Worm (Caenorhabditis elegans) whole organism, L4 larva: ENCODE measurements around the gene str-226.

Source experiments
- T26A8.4 ChIP-seq: fragments of 200-800 bp; sonication (Bioruptor generic); IDR thresholded peaks from 2 replicates; pipeline ENCODE4 v1.3.6; 2022; ENCODE audit warnings: missing genetic modification characterization, missing compliant biosample characterization
- ceh-32 ChIP-seq: sonication (generic microtip); optimal IDR thresholded peaks from 2 replicates; lab custom pipeline; 2016; ENCODE audit warnings: mild to moderate bottlenecking, missing genetic modification characterization, missing compliant biosample characterization; ENCODE audit not compliant: poor library complexity
- ces-1 ChIP-seq: fragments of 150-350 bp; sonication (generic microtip); optimal IDR thresholded peaks from 4 replicates; lab custom pipeline; 2014; ENCODE audit warnings: missing biosample characterization, missing genetic modification reagents, missing genetic modification characterization
- daf-12 ChIP-seq: fragments of 150-350 bp; optimal IDR thresholded peaks from 2 replicates; lab custom pipeline; 2014; ENCODE audit warnings: missing biosample characterization, missing genetic modification reagents, missing genetic modification characterization
- dmd-8 ChIP-seq: fragments of 200-800 bp; sonication (Bioruptor generic); IDR thresholded peaks from 2 replicates; pipeline ENCODE4 v1.3.6; 2022; ENCODE audit warnings: missing genetic modification characterization, missing compliant biosample characterization
- dpl-1 ChIP-seq: fragments of 150-350 bp; optimal IDR thresholded peaks from 2 replicates; lab custom pipeline; 2014; ENCODE audit warnings: missing biosample characterization, missing genetic modification reagents, missing genetic modification characterization
- dve-1 ChIP-seq: sonication (generic microtip); optimal IDR thresholded peaks from 2 replicates; lab custom pipeline; 2017; ENCODE audit warnings: antibody characterized with exemption, mild to moderate bottlenecking, missing genetic modification characterization, missing compliant biosample characterization; ENCODE audit not compliant: insufficient read depth
- lin-15B ChIP-seq: fragments of 150-350 bp; sonication (generic microtip); optimal IDR thresholded peaks from 3 replicates; lab custom pipeline; 2014; ENCODE audit warnings: missing biosample characterization, missing genetic modification characterization
- lsy-2 ChIP-seq, 2 experiments: fragments of 150-350 bp in 1 of 2; sonication (generic microtip) in 1 of 2; optimal IDR thresholded peaks; 2 replicates each; lab custom pipeline; 2014 to 2017; ENCODE audit warnings: missing biosample characterization in 2 of 2, missing genetic modification characterization in 2 of 2
- nhr-102 ChIP-seq: sonication (generic microtip); optimal IDR thresholded peaks from 2 replicates; lab custom pipeline; 2016; ENCODE audit warnings: mild to moderate bottlenecking, missing genetic modification characterization, moderate library complexity, missing compliant biosample characterization
- nhr-11 ChIP-seq: fragments of 150-350 bp; optimal IDR thresholded peaks from 2 replicates; lab custom pipeline; 2014; ENCODE audit warnings: missing biosample characterization, missing genetic modification characterization
- nhr-25 ChIP-seq: sonication (generic microtip); optimal IDR thresholded peaks from 2 replicates; lab custom pipeline; 2017; ENCODE audit warnings: missing genetic modification characterization, mild to moderate bottlenecking, missing compliant biosample characterization, antibody characterized with exemption, moderate library complexity, borderline replicate concordance; ENCODE audit not compliant: insufficient read depth
- nhr-6 ChIP-seq: fragments of 150-350 bp; optimal IDR thresholded peaks from 2 replicates; lab custom pipeline; 2014; ENCODE audit warnings: missing biosample characterization, missing genetic modification characterization
- nhr-77 ChIP-seq: fragments of 150-350 bp; optimal IDR thresholded peaks from 2 replicates; lab custom pipeline; 2014; ENCODE audit warnings: missing biosample characterization, missing genetic modification characterization

DNA sequence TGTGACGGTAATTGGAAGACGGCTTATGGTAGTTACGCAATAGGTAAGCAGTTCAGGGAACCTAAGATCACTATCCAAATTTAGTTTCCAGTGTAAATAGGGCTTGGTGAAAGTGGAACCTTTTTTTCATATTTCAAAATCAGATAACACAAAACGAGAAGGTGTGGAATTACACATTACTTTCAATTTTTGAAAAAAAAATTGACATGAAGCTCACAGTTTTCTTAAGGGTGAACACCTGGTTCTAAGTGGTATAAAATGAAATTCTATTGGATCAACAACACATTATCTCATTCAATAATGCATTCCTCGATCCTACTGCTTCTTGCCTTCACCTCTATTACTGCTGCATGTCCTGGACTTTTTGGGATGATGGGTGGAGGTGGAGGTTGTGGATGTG lies 43.5 kb downstream of the str-226 start, which contains the start of gene grl-30:
- TF ChIP-seq lsy-2 (tag; optimal IDR thresholded peaks at IDR 0.05; lab: Kevin White, UChicago), result no peak
- TF ChIP-seq ceh-32 (tag; lab: Kevin White, UChicago), result no peak
- no peak for TF ChIP-seq lin-15B (tag; lab: Kevin White, UChicago)
- TF ChIP-seq daf-12 (tag; lab: Kevin White, UChicago), result no peak
- no peak for TF ChIP-seq dpl-1 (GFP tag; lab: Kevin White, UChicago)
- TF ChIP-seq nhr-77 (tag; lab: Kevin White, UChicago), result no peak
- TF ChIP-seq nhr-25 (tag; lab: Kevin White, UChicago), result no peak
- TF ChIP-seq nhr-6 (tag; lab: Kevin White, UChicago), result no peak
- TF ChIP-seq dmd-8 (GFP tag; lab: Robert Waterston, UW), result no peak
- no peak for TF ChIP-seq nhr-11 (tag; lab: Kevin White, UChicago)
- no peak for TF ChIP-seq T26A8.4 (GFP tag; lab: Robert Waterston, UW)
- TF ChIP-seq dve-1 (tag; lab: Kevin White, UChicago), result no peak
- TF ChIP-seq ces-1 (GFP tag; lab: Kevin White, UChicago), result no peak
- TF ChIP-seq nhr-102, result no peak
